Fruit fly (Drosophila melanogaster) whole organism, embryonic: ENCODE measurements around the gene bon.

Source experiments
- Atf3 ChIP-seq: fragments of 200-800 bp; sonication (Bioruptor generic); optimal IDR thresholded peaks from 3 replicates; lab custom pipeline; 2016; ENCODE audit warnings: missing biosample characterization, missing genetic modification characterization
- B-H1 ChIP-seq: fragments of 200-800 bp; sonication (Bioruptor generic); IDR thresholded peaks from 3 replicates; pipeline ENCODE4 v1.3.6; 2022; ENCODE audit warnings: missing biosample characterization, missing genetic modification characterization
- C15 ChIP-seq: fragments of 200-800 bp; sonication (Bioruptor generic); IDR thresholded peaks from 3 replicates; pipeline ENCODE4 v1.3.6; 2022; ENCODE audit warnings: missing biosample characterization, missing genetic modification characterization
- CG10959 ChIP-seq: fragments of 200-800 bp; sonication (Bioruptor generic); IDR thresholded peaks from 2 replicates; pipeline ENCODE4 v1.3.6; 2022; ENCODE audit warnings: missing biosample characterization, missing genetic modification characterization
- CG11247 ChIP-seq: fragments of 200-800 bp; sonication (Bioruptor generic); IDR thresholded peaks from 2 replicates; pipeline ENCODE4 v1.3.6; 2022; ENCODE audit warnings: missing biosample characterization, missing genetic modification characterization
- CG12219 ChIP-seq: fragments of 200-800 bp; sonication (Bioruptor generic); optimal IDR thresholded peaks from 3 replicates; lab custom pipeline; 2018; ENCODE audit warnings: missing biosample characterization, mild to moderate bottlenecking, missing genetic modification characterization
- CG12659 ChIP-seq: fragments of 200-800 bp; sonication (Bioruptor generic); optimal IDR thresholded peaks from 3 replicates; lab custom pipeline; 2017; ENCODE audit warnings: mild to moderate bottlenecking, missing biosample characterization, missing genetic modification reagents, missing genetic modification characterization
- CG15073 ChIP-seq: fragments of 200-800 bp; sonication (Bioruptor generic); optimal IDR thresholded peaks from 2 replicates; lab custom pipeline; 2016; ENCODE audit warnings: missing biosample characterization, missing genetic modification characterization
- CG15514 ChIP-seq: fragments of 200-800 bp; sonication (Bioruptor generic); optimal IDR thresholded peaks from 3 replicates; lab custom pipeline; 2017; ENCODE audit warnings: missing biosample characterization, missing genetic modification characterization, mild to moderate bottlenecking, moderate library complexity, missing genetic modification reagents
- CG1792 ChIP-seq: fragments of 200-800 bp; sonication (Bioruptor generic); optimal IDR thresholded peaks from 2 replicates; lab custom pipeline; 2016; ENCODE audit warnings: missing biosample characterization, missing genetic modification characterization
- CG2120 ChIP-seq: fragments of 200-800 bp; sonication (Bioruptor generic); optimal IDR thresholded peaks from 3 replicates; lab custom pipeline; 2016; ENCODE audit warnings: missing biosample characterization, missing genetic modification characterization
- CG30403 ChIP-seq: fragments of 200-800 bp; sonication (Bioruptor generic); optimal IDR thresholded peaks from 3 replicates; lab custom pipeline; 2016; ENCODE audit warnings: missing biosample characterization, missing genetic modification characterization
- CG31441 ChIP-seq: fragments of 200-800 bp; sonication (Bioruptor generic); IDR thresholded peaks from 2 replicates; pipeline ENCODE4 v1.3.6; 2022; ENCODE audit warnings: missing biosample characterization, missing genetic modification characterization
- CG3281 ChIP-seq: fragments of 200-800 bp; sonication (Bioruptor generic); optimal IDR thresholded peaks from 3 replicates; lab custom pipeline; 2017; ENCODE audit warnings: missing biosample characterization, mild to moderate bottlenecking, missing genetic modification characterization
- CG7372 ChIP-seq: fragments of 200-800 bp; sonication (Bioruptor generic); IDR thresholded peaks from 2 replicates; pipeline ENCODE4 v1.3.6; 2022; ENCODE audit warnings: missing biosample characterization, missing genetic modification characterization
- CG8290 ChIP-seq, 3 experiments: fragments of 200-800 bp; sonication (Bioruptor generic); optimal IDR thresholded peaks; 2 replicates each; lab custom pipeline; 2016 to 2019; ENCODE audit warnings: missing biosample characterization in 3 of 3, missing genetic modification characterization in 3 of 3, mild to moderate bottlenecking in 2 of 3, moderate library complexity in 1 of 3
- CG8944 ChIP-seq: fragments of 200-800 bp; sonication (Bioruptor generic); optimal IDR thresholded peaks from 3 replicates; lab custom pipeline; 2016; ENCODE audit warnings: missing biosample characterization, missing genetic modification characterization
- CTCF ChIP-seq: fragments of 200-800 bp; sonication (Bioruptor generic); optimal IDR thresholded peaks from 2 replicates; lab custom pipeline; 2017; ENCODE audit warnings: missing biosample characterization, mild to moderate bottlenecking, missing genetic modification characterization, moderate library complexity
- Dll ChIP-seq: fragments of 200-800 bp; sonication (Bioruptor generic); IDR thresholded peaks from 4 replicates; pipeline ENCODE4 v1.3.6; 2022; ENCODE audit warnings: missing biosample characterization, missing genetic modification characterization; ENCODE audit not compliant: partially characterized antibody
- H15 ChIP-seq: fragments of 200-800 bp; sonication (Bioruptor generic); IDR thresholded peaks from 3 replicates; pipeline ENCODE4 v1.3.6; 2022; ENCODE audit warnings: missing biosample characterization, missing genetic modification characterization
- Hmx ChIP-seq: fragments of 200-800 bp; sonication (Bioruptor generic); optimal IDR thresholded peaks from 2 replicates; lab custom pipeline; 2016; ENCODE audit warnings: missing biosample characterization, missing genetic modification characterization
- Hr39 ChIP-seq: fragments of >200 bp; optimal IDR thresholded peaks from 2 replicates; lab custom pipeline; 2017
- Six4 ChIP-seq: fragments of 200-800 bp; sonication (Bioruptor generic); optimal IDR thresholded peaks from 2 replicates; lab custom pipeline; 2016; ENCODE audit warnings: missing biosample characterization, missing genetic modification characterization
- Stat92E ChIP-seq, 3 experiments: fragments of >200 bp in 2 of 3; fragments of 200-800 bp in 1 of 3; sonication (Bioruptor generic) in 1 of 3; optimal IDR thresholded peaks; 2 replicates each; lab custom pipeline; 2017 to 2019; ENCODE audit warnings: missing biosample characterization in 3 of 3, missing genetic modification characterization in 3 of 3, mild to moderate bottlenecking in 1 of 3, moderate library complexity in 1 of 3
- bbx ChIP-seq: fragments of 200-800 bp; sonication (Bioruptor generic); IDR thresholded peaks from 2 replicates; pipeline ENCODE4 v1.3.6; 2022; ENCODE audit warnings: missing biosample characterization, missing genetic modification characterization; ENCODE audit not compliant: partially characterized antibody
- cato ChIP-seq: fragments of 200-800 bp; sonication (Bioruptor generic); optimal IDR thresholded peaks from 2 replicates; lab custom pipeline; 2016; ENCODE audit warnings: missing biosample characterization, missing genetic modification characterization, borderline replicate concordance
- cg ChIP-seq: fragments of 200-800 bp; sonication (Bioruptor generic); optimal IDR thresholded peaks from 3 replicates; lab custom pipeline; 2019; ENCODE audit warnings: missing biosample characterization, mild to moderate bottlenecking, missing genetic modification characterization, moderate library complexity
- chinmo ChIP-seq: fragments of 200-800 bp; sonication (Bioruptor generic); IDR thresholded peaks from 4 replicates; pipeline ENCODE4 v1.3.6; 2022; ENCODE audit warnings: missing biosample characterization, missing genetic modification characterization; ENCODE audit not compliant: partially characterized antibody
- dan ChIP-seq: fragments of 200-800 bp; sonication (Bioruptor generic); IDR thresholded peaks from 2 replicates; pipeline ENCODE4 v1.3.6; 2022; ENCODE audit warnings: missing biosample characterization, missing genetic modification characterization
- disco-r ChIP-seq: fragments of 200-800 bp; sonication (Bioruptor generic); optimal IDR thresholded peaks from 2 replicates; lab custom pipeline; 2016; ENCODE audit warnings: missing biosample characterization, missing genetic modification characterization
- dpn ChIP-seq, 2 experiments: fragments of 200-800 bp; sonication (Bioruptor generic); optimal IDR thresholded peaks; 3 replicates each; lab custom pipeline; 2016; ENCODE audit warnings: missing biosample characterization in 2 of 2, missing genetic modification characterization in 2 of 2
- dysf ChIP-seq: fragments of 200-800 bp; sonication (Bioruptor generic); IDR thresholded peaks from 3 replicates; pipeline ENCODE4 v1.3.6; 2022; ENCODE audit warnings: missing biosample characterization, missing genetic modification characterization
- ems ChIP-seq: fragments of 200-800 bp; sonication (Bioruptor generic); optimal IDR thresholded peaks from 3 replicates; lab custom pipeline; 2016; ENCODE audit warnings: missing biosample characterization, missing genetic modification characterization
- en ChIP-seq: fragments of 200-800 bp; sonication (Bioruptor generic); optimal IDR thresholded peaks from 2 replicates; lab custom pipeline; 2016; ENCODE audit warnings: missing biosample characterization, missing genetic modification characterization
- fd64A ChIP-seq: fragments of 200-800 bp; sonication (Bioruptor generic); optimal IDR thresholded peaks from 3 replicates; lab custom pipeline; 2018; ENCODE audit warnings: missing biosample characterization, mild to moderate bottlenecking, missing genetic modification characterization
- gfzf ChIP-seq: fragments of 200-800 bp; sonication (Bioruptor generic); optimal IDR thresholded peaks from 2 replicates; lab custom pipeline; 2016; ENCODE audit warnings: missing biosample characterization, mild to moderate bottlenecking, missing genetic modification characterization, moderate library complexity
- her ChIP-seq: fragments of 200-800 bp; sonication (Bioruptor generic); optimal IDR thresholded peaks from 2 replicates; lab custom pipeline; 2016; ENCODE audit warnings: missing biosample characterization, missing genetic modification characterization
- hth ChIP-seq: fragments of >200 bp; optimal IDR thresholded peaks from 2 replicates; lab custom pipeline; 2017; ENCODE audit warnings: inconsistent platforms
- inv ChIP-seq: fragments of 200-800 bp; sonication (Bioruptor generic); IDR thresholded peaks from 2 replicates; pipeline ENCODE4 v1.3.6; 2022; ENCODE audit warnings: missing biosample characterization, missing genetic modification characterization; ENCODE audit not compliant: partially characterized antibody
- luna ChIP-seq: fragments of 200-800 bp; sonication (Bioruptor generic); optimal IDR thresholded peaks from 2 replicates; lab custom pipeline; 2016; ENCODE audit warnings: missing biosample characterization, missing genetic modification characterization
- maf-S ChIP-seq: fragments of 200-800 bp; sonication (Bioruptor generic); optimal IDR thresholded peaks from 2 replicates; lab custom pipeline; 2016; ENCODE audit warnings: missing biosample characterization, missing genetic modification characterization
- pan ChIP-seq, 4 experiments: fragments of >200 bp in 3 of 4; fragments of 200-800 bp in 1 of 4; sonication (Bioruptor generic) in 1 of 4; optimal IDR thresholded peaks in 3 of 4; IDR thresholded peaks in 1 of 4; 2 replicates each; pipeline versions ENCODE4 v1.3.6 to Lab custom; 2017 to 2022; ENCODE audit warnings: missing biosample characterization in 2 of 4, missing genetic modification characterization in 2 of 4, mixed read lengths in 1 of 4
- pnt ChIP-seq: fragments of 200-800 bp; sonication (Bioruptor generic); optimal IDR thresholded peaks from 3 replicates; lab custom pipeline; 2016; ENCODE audit warnings: missing biosample characterization, missing genetic modification characterization
- psq ChIP-seq: fragments of 200-800 bp; sonication (Bioruptor generic); optimal IDR thresholded peaks from 2 replicates; lab custom pipeline; 2017; ENCODE audit warnings: missing biosample characterization, missing genetic modification characterization
- repo ChIP-seq: fragments of 200-800 bp; sonication (Bioruptor generic); optimal IDR thresholded peaks from 2 replicates; lab custom pipeline; 2016; ENCODE audit warnings: missing biosample characterization, missing genetic modification characterization
- salm ChIP-seq: fragments of 200-800 bp; sonication (Bioruptor generic); optimal IDR thresholded peaks from 2 replicates; lab custom pipeline; 2018; ENCODE audit warnings: missing biosample characterization, mild to moderate bottlenecking, missing genetic modification characterization
- so ChIP-seq: fragments of 200-800 bp; sonication (Bioruptor generic); IDR thresholded peaks from 3 replicates; pipeline ENCODE4 v1.3.6; 2022; ENCODE audit warnings: missing biosample characterization, missing genetic modification characterization
- unc-4 ChIP-seq: fragments of 200-800 bp; sonication (Bioruptor generic); IDR thresholded peaks from 2 replicates; pipeline ENCODE4 v1.3.6; 2022; ENCODE audit warnings: missing biosample characterization, missing genetic modification characterization; ENCODE audit not compliant: partially characterized antibody

The bon gene

dm6 chr3R:20587630-20588479 lies 5.1 kb upstream of the bon start, which contains the start of gene Septin2 (continued):
- peak; percentile 28 for TF ChIP-seq en (GFP tag; lab: Kevin White, UChicago)
- peak; percentile 72 for TF ChIP-seq CG12659 (GFP tag; lab: Kevin White, UChicago)
- peak; percentile 23 for TF ChIP-seq maf-S (GFP tag; lab: Kevin White, UChicago)
- TF ChIP-seq Stat92E (GFP tag; optimal IDR thresholded peaks at IDR 0.05; lab: Kevin White, UChicago) = no peak
- TF ChIP-seq gfzf (GFP tag; lab: Kevin White, UChicago) = peak; percentile 72
- TF ChIP-seq dpn (GFP tag; optimal IDR thresholded peaks at IDR 0.05; lab: Kevin White, UChicago) = peak; percentile 49 to 75
- no peak for TF ChIP-seq pan (optimal IDR thresholded peaks at IDR 0.05; lab: Kevin White, UChicago)
- peak in 1 of 2 experiments; percentile 68 for TF ChIP-seq pan (GFP tag; optimal IDR thresholded peaks at IDR 0.05 in 1 of 2, IDR thresholded peaks at IDR 0.05 in 1 of 2)
- peak; percentile 59 for TF ChIP-seq salm (tag; lab: Kevin White, UChicago)
- peak; percentile 72 for TF ChIP-seq CG31441 (GFP tag; lab: Robert Waterston, UW)
- no peak; the same call in none of the 2 replicates for TF ChIP-seq CG7372 (GFP tag; lab: Robert Waterston, UW)
- TF ChIP-seq fd64A (GFP tag; lab: Kevin White, UChicago) = peak; percentile 66
- no peak for TF ChIP-seq H15 (GFP tag; lab: Robert Waterston, UW)
- TF ChIP-seq Hmx (GFP tag; lab: Kevin White, UChicago) = peak; percentile 12
- TF ChIP-seq CG1792 (GFP tag; lab: Kevin White, UChicago) = peak; percentile 61
- peak; percentile 61; the same call in 1 of the 3 replicates for TF ChIP-seq B-H1 (GFP tag; lab: Robert Waterston, UW)
- peak; percentile 81 for TF ChIP-seq CG30403 (GFP tag; lab: Kevin White, UChicago)
- TF ChIP-seq CG3281 (GFP tag; lab: Kevin White, UChicago) = peak; percentile 80
- peak; percentile 54 for TF ChIP-seq repo (GFP tag; lab: Kevin White, UChicago)
- peak; percentile 50 for TF ChIP-seq CG15073
- TF ChIP-seq CG15514 (GFP tag; lab: Kevin White, UChicago) = peak; percentile 49
- TF ChIP-seq CG8944 = no peak
- TF ChIP-seq C15 (GFP tag; lab: Robert Waterston, UW) = no peak
- TF ChIP-seq cato (GFP tag; lab: Kevin White, UChicago) = peak; percentile 76
- 0 out of 4 replicates have a peak, but pooled peaks have one; percentile 28 for TF ChIP-seq chinmo (GFP tag; lab: Robert Waterston, UW)
- no peak for TF ChIP-seq dan (GFP tag; lab: Robert Waterston, UW)
- TF ChIP-seq pnt = peak; percentile 59
- no peak for TF ChIP-seq inv (GFP tag; lab: Robert Waterston, UW)
- peak; percentile 83; the same call in 2 of the 3 replicates for TF ChIP-seq so (GFP tag; lab: Robert Waterston, UW)
- no peak for TF ChIP-seq Dll
- no peak for TF ChIP-seq her (GFP tag; lab: Kevin White, UChicago)
- peak; percentile 55 for TF ChIP-seq CTCF (GFP tag; lab: Kevin White, UChicago)
- no peak for TF ChIP-seq Hr39 (lab: Kevin White, UChicago)
- 0 out of 2 replicates have a peak, but pooled peaks have one; percentile 32 for TF ChIP-seq unc-4 (GFP tag; lab: Robert Waterston, UW)
- TF ChIP-seq psq (GFP tag; lab: Kevin White, UChicago) = peak; percentile 13
- peak; percentile 73 for TF ChIP-seq CG12219 (GFP tag; lab: Kevin White, UChicago)
- peak; percentile 53 for TF ChIP-seq Atf3 (GFP tag; lab: Kevin White, UChicago)
- TF ChIP-seq disco-r (GFP tag; lab: Kevin White, UChicago) = peak; percentile 26
- TF ChIP-seq Six4 (GFP tag; lab: Kevin White, UChicago) = peak; percentile 81
- no peak for TF ChIP-seq hth
- TF ChIP-seq ems (GFP tag; lab: Kevin White, UChicago) = peak; percentile 49
- TF ChIP-seq CG11247 (GFP tag; lab: Robert Waterston, UW) = no peak
- TF ChIP-seq CG8290 (GFP tag; optimal IDR thresholded peaks at IDR 0.05; lab: Kevin White, UChicago) = peak; percentile 37
- peak in 1 of 2 experiments; percentile 61 for TF ChIP-seq CG8290 (tag; optimal IDR thresholded peaks at IDR 0.05; lab: Kevin White, UChicago)
- no peak for TF ChIP-seq luna (GFP tag; lab: Kevin White, UChicago)
- TF ChIP-seq CG2120 (GFP tag; lab: Kevin White, UChicago) = peak; percentile 52
- peak; percentile 88 for TF ChIP-seq cg (GFP tag; lab: Kevin White, UChicago)
- TF ChIP-seq bbx (GFP tag; lab: Robert Waterston, UW) = no peak
- 0 out of 2 replicates have a peak, but pooled peaks have one; percentile 51 for TF ChIP-seq CG10959 (GFP tag; lab: Robert Waterston, UW)
- TF ChIP-seq dysf = peak; percentile 77
